Worm (Caenorhabditis elegans): Measurements from ENCODE around the gene Y39A3A.2.
"Not testable (repeated sequence)": the region's sequence is repeated elsewhere in the genome, so short reads cannot be mapped to it uniquely, and the experiment has no call there.

Gene Y39A3A.2

DNA sequence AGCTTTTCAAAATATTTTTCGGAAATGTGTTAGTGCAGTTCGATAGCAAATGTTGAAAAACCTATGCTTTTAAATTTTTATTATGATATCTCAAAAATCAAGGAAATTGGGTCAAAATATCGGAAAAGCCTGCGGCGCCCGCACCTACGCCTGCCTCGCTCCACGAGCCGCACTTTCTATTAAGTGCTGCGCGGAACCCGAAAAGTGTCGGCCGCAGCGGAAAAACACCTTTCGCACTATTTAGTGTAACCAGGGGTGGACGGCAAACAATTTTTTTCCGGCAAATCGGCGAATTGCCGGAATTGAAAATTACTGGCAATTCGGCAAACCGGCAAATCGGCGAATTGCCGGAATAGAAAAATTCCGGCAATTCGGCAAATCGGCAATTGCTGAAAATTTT is 27.4 kb upstream of the Y39A3A.2 start:
- TF ChIP-seq hlh-6 (tag; optimal IDR thresholded peaks at IDR 0.05), result no peak
- TF ChIP-seq unc-55 (GFP tag; optimal IDR thresholded peaks at IDR 0.05), result no peak
- TF ChIP-seq fax-1 (tag; optimal IDR thresholded peaks at IDR 0.05), result no peak
- no peak for TF ChIP-seq sdc-2 (tag; optimal IDR thresholded peaks at IDR 0.05)
- no peak for TF ChIP-seq nfya-1 (tag; optimal IDR thresholded peaks at IDR 0.05)
- no peak for TF ChIP-seq nhr-11 (tag; optimal IDR thresholded peaks at IDR 0.05)
- no peak for TF ChIP-seq ceh-6 (GFP tag; optimal IDR thresholded peaks at IDR 0.05)

ce11 chrIII:2082519-2082918 is 25.0 kb upstream of the Y39A3A.2 start, which contains the start of gene cpt-3:
cpt-3 (plus strand) TSS chrIII:2082819.
- not testable (repeated sequence) for TF ChIP-seq ceh-18 (tag; optimal IDR thresholded peaks at IDR 0.05); hlh-30 (tag; optimal IDR thresholded peaks at IDR 0.05; ENCODE audit: insufficient read depth); K09A11.1 (tag; optimal IDR thresholded peaks at IDR 0.05; ENCODE audit: insufficient read depth)

ce11 chrIII:2076546-2077134 is 19.2 kb upstream of the Y39A3A.2 start, which contains the start of gene Y39A3A.4:
Y39A3A.4 (minus strand) TSS chrIII:2076596.
- no peak for TF ChIP-seq dmd-4 (tag; optimal IDR thresholded peaks at IDR 0.05; ENCODE audit: borderline replicate concordance)
- no peak for TF ChIP-seq ceh-48 (tag; optimal IDR thresholded peaks at IDR 0.05)
- no peak for TF ChIP-seq pros-1 (tag; optimal IDR thresholded peaks at IDR 0.05)
- no peak for TF ChIP-seq ceh-18 (tag; optimal IDR thresholded peaks at IDR 0.05)
- no peak for TF ChIP-seq sox-4 (tag; optimal IDR thresholded peaks at IDR 0.05)
- no peak for TF ChIP-seq ceh-2 (tag; optimal IDR thresholded peaks at IDR 0.05)
- no peak for TF ChIP-seq elt-2 (tag; optimal IDR thresholded peaks at IDR 0.05)
- no peak for TF ChIP-seq pag-3 (tag; optimal IDR thresholded peaks at IDR 0.05; ENCODE audit: borderline replicate concordance)
- TF ChIP-seq ceh-19 (GFP tag; optimal IDR thresholded peaks at IDR 0.05), result no peak
- TF ChIP-seq pqm-1 (tag; optimal IDR thresholded peaks at IDR 0.05), result no peak
- TF ChIP-seq rnt-1 (tag; optimal IDR thresholded peaks at IDR 0.05), result no peak
- TF ChIP-seq ceh-45 (GFP tag; IDR thresholded peaks at IDR 0.05), result no peak
- no peak for TF ChIP-seq K02D7.2 (tag; optimal IDR thresholded peaks at IDR 0.05)
- TF ChIP-seq ceh-30 (tag; optimal IDR thresholded peaks at IDR 0.05), result no peak
- no peak for TF ChIP-seq nhr-11 (tag; optimal IDR thresholded peaks at IDR 0.05)
- no peak for TF ChIP-seq hlh-15 (tag; optimal IDR thresholded peaks at IDR 0.05)
- no peak for TF ChIP-seq che-1 (tag; optimal IDR thresholded peaks at IDR 0.05)
- no peak for TF ChIP-seq fax-1 (tag; optimal IDR thresholded peaks at IDR 0.05)

ce11 chrIII:2068248-2068647 is 10.8 kb upstream of the Y39A3A.2 start, which contains the start of gene Y39A3A.3:
Y39A3A.3 (minus strand) TSS chrIII:2068348.
- no peak for TF ChIP-seq pat-9 (tag; optimal IDR thresholded peaks at IDR 0.05)
- no peak for TF ChIP-seq che-1 (tag; optimal IDR thresholded peaks at IDR 0.05)
- TF ChIP-seq ama-1 (optimal IDR thresholded peaks at IDR 0.05), result no peak
- no peak for TF ChIP-seq dve-1 (tag; optimal IDR thresholded peaks at IDR 0.05)
- no peak for TF ChIP-seq pha-4 (tag; optimal IDR thresholded peaks at IDR 0.05)
- TF ChIP-seq K09A11.1 (tag; optimal IDR thresholded peaks at IDR 0.05; ENCODE audit: insufficient read depth), result no peak
- no peak for TF ChIP-seq unc-42 (tag; optimal IDR thresholded peaks at IDR 0.05)
- TF ChIP-seq ceh-45 (GFP tag; IDR thresholded peaks at IDR 0.05), result no peak
- TF ChIP-seq syd-9 (tag; optimal IDR thresholded peaks at IDR 0.05), result no peak
- no peak for TF ChIP-seq elt-2 (tag; optimal IDR thresholded peaks at IDR 0.05)
- no peak for TF ChIP-seq ceh-14 (tag; optimal IDR thresholded peaks at IDR 0.05)
- TF ChIP-seq ahr-1 (tag; optimal IDR thresholded peaks at IDR 0.05), result no peak
- no peak for TF ChIP-seq pros-1 (tag; optimal IDR thresholded peaks at IDR 0.05)
- no peak for TF ChIP-seq ceh-34 (tag; optimal IDR thresholded peaks at IDR 0.05)
- TF ChIP-seq nhr-11 (tag; optimal IDR thresholded peaks at IDR 0.05), result no peak
- TF ChIP-seq mec-3 (tag; optimal IDR thresholded peaks at IDR 0.05; ENCODE audit: borderline replicate concordance), result no peak

All from whole organism, late embryonic.